Worm (Caenorhabditis elegans) whole organism, mixed stage, embryonic: ENCODE results near the gene C54C6.4.

Experiments used
- mep-1 ChIP-seq: fragments of 150-350 bp; optimal IDR thresholded peaks from 2 replicates; lab custom pipeline; 2017; ENCODE audit warnings: missing biosample characterization, missing genetic modification reagents, missing genetic modification characterization, inconsistent platforms
- sem-2 ChIP-seq: fragments of 200-800 bp; sonication (Bioruptor generic); optimal IDR thresholded peaks from 2 replicates; lab custom pipeline; 2018; ENCODE audit warnings: mild to moderate bottlenecking, missing genetic modification characterization, missing compliant biosample characterization
- ztf-11 ChIP-seq: fragments of 150-350 bp; optimal IDR thresholded peaks from 2 replicates; lab custom pipeline; 2014; ENCODE audit warnings: missing biosample characterization, missing genetic modification characterization

- TF ChIP-seq ztf-11 (no peak), mep-1 (tag; lab: Kevin White, UChicago) (no peak), sem-2 (GFP tag; lab: Kevin White, UChicago) (no peak)
Measured at ce11 chrIII:3583341-3583740, 29.9 kb downstream of the C54C6.4 start.
